5 fruit fly cellular contexts compared by ENCODE assay signal in the genomic region with DNA sequence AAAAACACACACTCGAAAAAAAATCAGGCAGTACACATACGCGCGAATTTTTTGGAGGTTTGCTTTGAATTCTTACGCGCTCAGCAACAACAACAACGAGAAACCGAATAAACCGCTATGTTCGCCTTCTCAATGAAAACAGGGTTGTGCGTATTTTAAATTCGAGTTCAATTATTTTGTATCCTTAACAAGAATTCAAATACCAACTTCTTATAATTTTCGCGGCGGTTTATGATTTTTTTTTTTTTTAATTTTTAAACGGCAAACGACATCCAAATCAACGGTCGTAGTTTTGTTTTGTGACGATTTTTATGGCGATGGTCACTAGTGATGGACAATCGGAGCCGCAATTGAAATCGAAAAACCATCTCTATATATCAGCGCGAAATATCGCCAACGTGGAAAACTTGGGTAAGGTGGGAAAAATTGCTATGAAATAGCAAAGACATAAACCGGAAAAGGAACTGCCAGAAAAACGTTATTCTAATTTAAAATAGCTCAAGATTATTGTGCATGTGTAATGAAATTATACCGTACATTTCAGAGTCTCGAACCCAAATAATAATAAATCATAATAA.
TF ChIP-seq lines count a peak whose summit lies in the region.

A gene (minus strand): TSS at position 332 of the 578 bp plus-strand sequence.

TF ChIP-seq in whole organism, adult, 20 proteins besides CTCF, POLR2A, EP300 and RAD21 (continued from another document):
- no peak for TF ChIP-seq cnc (optimal IDR thresholded peaks at IDR 0.05; lab: Kevin White, UChicago)
- TF ChIP-seq ovo (GFP tag; optimal IDR thresholded peaks at IDR 0.05; lab: Kevin White, UChicago) = peak; percentile 94
- TF ChIP-seq CG11617 (GFP tag; optimal IDR thresholded peaks at IDR 0.05; lab: Kevin White, UChicago) = peak; percentile 75
- peak; percentile 7 for TF ChIP-seq CG33017 (tag; optimal IDR thresholded peaks at IDR 0.05; lab: Kevin White, UChicago)
TF ChIP-seq in whole organism, adult: peak in this region for 16.

TF ChIP-seq in whole organism, embryonic, 481 proteins besides CTCF, POLR2A, EP300 and RAD21 (continued from another document and continues in another):
- TF ChIP-seq H15 (GFP tag; IDR thresholded peaks at IDR 0.05; lab: Robert Waterston, UW) = peak; percentile 68; the same call in 2 of the 3 replicates
- TF ChIP-seq CG16813 (GFP tag; IDR thresholded peaks at IDR 0.05; lab: Robert Waterston, UW; ENCODE audit: partially characterized antibody) = peak; percentile 92
- TF ChIP-seq pfk (GFP tag; optimal IDR thresholded peaks at IDR 0.05; lab: Kevin White, UChicago) = peak; percentile 49
- peak; percentile 64 for TF ChIP-seq Hey (tag; optimal IDR thresholded peaks at IDR 0.05; lab: Kevin White, UChicago)
- peak; percentile 29; the same call in 1 of the 3 replicates for TF ChIP-seq CG11695 (GFP tag; IDR thresholded peaks at IDR 0.05; lab: Robert Waterston, UW)
- TF ChIP-seq mld (GFP tag; IDR thresholded peaks at IDR 0.05; lab: Robert Waterston, UW; ENCODE audit: partially characterized antibody) = peak; percentile 65; the same call in 1 of the 3 replicates
- peak; percentile 51 for TF ChIP-seq CG2678 (tag; optimal IDR thresholded peaks at IDR 0.05; lab: Kevin White, UChicago)
- TF ChIP-seq Mad (GFP tag; optimal IDR thresholded peaks at IDR 0.05; lab: Kevin White, UChicago) = peak; percentile 89
- peak; percentile 45 for TF ChIP-seq CG4854 (GFP tag; optimal IDR thresholded peaks at IDR 0.05; lab: Kevin White, UChicago)
- TF ChIP-seq CG15514 (GFP tag; optimal IDR thresholded peaks at IDR 0.05; lab: Kevin White, UChicago) = peak; percentile 88
- TF ChIP-seq da (GFP tag; optimal IDR thresholded peaks at IDR 0.05; lab: Kevin White, UChicago) = peak; percentile 75
- peak; percentile 77 for TF ChIP-seq org-1 (GFP tag; optimal IDR thresholded peaks at IDR 0.05; lab: Kevin White, UChicago)
- peak; percentile 82 for TF ChIP-seq CG17328 (GFP tag; IDR thresholded peaks at IDR 0.05; lab: Robert Waterston, UW)
- peak; percentile 89 for TF ChIP-seq CG11456 (GFP tag; IDR thresholded peaks at IDR 0.05; lab: Robert Waterston, UW)
- TF ChIP-seq CG6272 (GFP tag; IDR thresholded peaks at IDR 0.05; lab: Robert Waterston, UW) = peak; percentile 60
- peak; percentile 70 for TF ChIP-seq CG3838 (GFP tag; optimal IDR thresholded peaks at IDR 0.05; lab: Kevin White, UChicago)
- peak; percentile 70 for TF ChIP-seq CG14710 (tag; optimal IDR thresholded peaks at IDR 0.05; lab: Kevin White, UChicago)
- no peak for TF ChIP-seq CkIIα-i1 (GFP tag; IDR thresholded peaks at IDR 0.05; lab: Robert Waterston, UW)
- TF ChIP-seq chinmo (GFP tag; IDR thresholded peaks at IDR 0.05; lab: Robert Waterston, UW; ENCODE audit: partially characterized antibody) = peak; percentile 91; the same call in 3 of the 4 replicates
- peak; percentile 89 for TF ChIP-seq CG33213 (GFP tag; optimal IDR thresholded peaks at IDR 0.05; lab: Kevin White, UChicago)
- 0 out of 2 replicates have a peak, but pooled peaks have one; percentile 27 for TF ChIP-seq gsb (GFP tag; IDR thresholded peaks at IDR 0.05; lab: Robert Waterston, UW)
- no peak for TF ChIP-seq Hr78 (GFP tag; optimal IDR thresholded peaks at IDR 0.05; lab: Kevin White, UChicago)
- peak; percentile 83 for TF ChIP-seq caup (GFP tag; optimal IDR thresholded peaks at IDR 0.05; lab: Kevin White, UChicago; ENCODE audit: severe bottlenecking)
- TF ChIP-seq CG30403 (GFP tag; optimal IDR thresholded peaks at IDR 0.05; lab: Kevin White, UChicago) = peak; percentile 82
- peak; percentile 59 for TF ChIP-seq crc (GFP tag; optimal IDR thresholded peaks at IDR 0.05; lab: Kevin White, UChicago)
- peak; percentile 61 for TF ChIP-seq CG2202 (tag; optimal IDR thresholded peaks at IDR 0.05; lab: Kevin White, UChicago)
- TF ChIP-seq CG14441 (GFP tag; IDR thresholded peaks at IDR 0.05; lab: Robert Waterston, UW) = peak; percentile 78

TF ChIP-seq in whole organism, prepupa, 60 proteins besides CTCF, POLR2A, EP300 and RAD21 (continued from another document and continues in another):
- TF ChIP-seq Ets96B (tag; optimal IDR thresholded peaks at IDR 0.05; lab: Kevin White, UChicago) (no peak), dac (GFP tag; optimal IDR thresholded peaks at IDR 0.05; lab: Kevin White, UChicago) (peak; percentile 27), CG31627 (GFP tag; optimal IDR thresholded peaks at IDR 0.05; lab: Kevin White, UChicago) (peak; percentile 80), fd59A (GFP tag; optimal IDR thresholded peaks at IDR 0.05; lab: Kevin White, UChicago) (no peak), Hr39 (GFP tag; optimal IDR thresholded peaks at IDR 0.05; lab: Kevin White, UChicago) (peak; percentile 81), pdm3 (GFP tag; optimal IDR thresholded peaks at IDR 0.05; lab: Kevin White, UChicago) (peak; percentile 67), Met (GFP tag; optimal IDR thresholded peaks at IDR 0.05; lab: Kevin White, UChicago) (peak; percentile 68), cyc (GFP tag; optimal IDR thresholded peaks at IDR 0.05; lab: Kevin White, UChicago) (peak; percentile 62), Hr4 (GFP tag; optimal IDR thresholded peaks at IDR 0.05; lab: Kevin White, UChicago) (no peak), OdsH (GFP tag; optimal IDR thresholded peaks at IDR 0.05; lab: Kevin White, UChicago) (peak; percentile 60), CG15336 (GFP tag; IDR thresholded peaks at IDR 0.05; lab: Robert Waterston, UW) (no peak), Gug (GFP tag; IDR thresholded peaks at IDR 0.05; lab: Robert Waterston, UW) (peak; percentile 27; the same call in 1 of the 2 replicates), salr (GFP tag; optimal IDR thresholded peaks at IDR 0.05; lab: Kevin White, UChicago) (peak in 1 of 2 experiments; percentile 8), CG16779 (tag; optimal IDR thresholded peaks at IDR 0.05; lab: Kevin White, UChicago) (no peak), Lpt (GFP tag; optimal IDR thresholded peaks at IDR 0.05; lab: Kevin White, UChicago) (peak; percentile 5), CG32006 (GFP tag; optimal IDR thresholded peaks at IDR 0.05; lab: Kevin White, UChicago) (peak; percentile 15), topi (GFP tag; optimal IDR thresholded peaks at IDR 0.05; lab: Kevin White, UChicago) (peak; percentile 49), CG6854 (GFP tag; optimal IDR thresholded peaks at IDR 0.05; lab: Kevin White, UChicago) (peak; percentile 40), CG6808 (GFP tag; optimal IDR thresholded peaks at IDR 0.05; lab: Kevin White, UChicago) (no peak), fd85E (GFP tag; optimal IDR thresholded peaks at IDR 0.05; lab: Kevin White, UChicago) (no peak), CG8632 (GFP tag; optimal IDR thresholded peaks at IDR 0.05; lab: Kevin White, UChicago) (peak; percentile 39), Blimp-1 (GFP tag; optimal IDR thresholded peaks at IDR 0.05; lab: Kevin White, UChicago) (no peak), eg (GFP tag; IDR thresholded peaks at IDR 0.05; lab: Robert Waterston, UW) (peak; percentile 58; the same call in 2 of the 3 replicates), Hr38 (GFP tag; optimal IDR thresholded peaks at IDR 0.05; lab: Kevin White, UChicago) (no peak), CG1621 (tag; optimal IDR thresholded peaks at IDR 0.05; lab: Kevin White, UChicago) (no peak), acj6 (GFP tag; optimal IDR thresholded peaks at IDR 0.05; lab: Kevin White, UChicago) (peak; percentile 56), net (GFP tag; optimal IDR thresholded peaks at IDR 0.05; lab: Kevin White, UChicago) (peak; percentile 1), esn (GFP tag; optimal IDR thresholded peaks at IDR 0.05; lab: Kevin White, UChicago) (peak; percentile 75), CG3032 (tag; optimal IDR thresholded peaks at IDR 0.05; lab: Kevin White, UChicago) (peak; percentile 37), Ets21C (GFP tag; optimal IDR thresholded peaks at IDR 0.05; lab: Kevin White, UChicago) (peak; percentile 67), vri (GFP tag; optimal IDR thresholded peaks at IDR 0.05; lab: Kevin White, UChicago) (peak; percentile 63)

TF ChIP-seq in whole organism, pupa, 21 proteins besides CTCF, POLR2A, EP300 and RAD21 (continued from another document):
- TF ChIP-seq CG4496 (GFP tag; IDR thresholded peaks at IDR 0.05; lab: Robert Waterston, UW) = peak; percentile 80

TF ChIP-seq in whole organism, wandering third instar larva, 38 proteins besides CTCF, POLR2A, EP300 and RAD21 (continued from another document):
- no peak for TF ChIP-seq Myc (optimal IDR thresholded peaks at IDR 0.05; lab: Kevin White, UChicago)
- TF ChIP-seq Vsx2 (GFP tag; optimal IDR thresholded peaks at IDR 0.05; lab: Kevin White, UChicago; ENCODE audit: partially characterized antibody) = no peak
- peak; percentile 0 for TF ChIP-seq sv (GFP tag; optimal IDR thresholded peaks at IDR 0.05; lab: Kevin White, UChicago)
- TF ChIP-seq dl (GFP tag; optimal IDR thresholded peaks at IDR 0.05; lab: Kevin White, UChicago; ENCODE audit: insufficient read depth in 1 of 2, partially characterized antibody in 2 of 2) = no peak
- peak; percentile 63 for TF ChIP-seq GATAd (GFP tag; optimal IDR thresholded peaks at IDR 0.05; lab: Kevin White, UChicago)
- TF ChIP-seq sage (GFP tag; optimal IDR thresholded peaks at IDR 0.05; lab: Kevin White, UChicago) = peak; percentile 18
- no peak for TF ChIP-seq usp (GFP tag; optimal IDR thresholded peaks at IDR 0.05; lab: Kevin White, UChicago)
- peak; percentile 95 for TF ChIP-seq Hr83 (GFP tag; optimal IDR thresholded peaks at IDR 0.05; lab: Kevin White, UChicago; ENCODE audit: poor library complexity, severe bottlenecking)
- TF ChIP-seq Jra (GFP tag; optimal IDR thresholded peaks at IDR 0.05; lab: Kevin White, UChicago) = peak; percentile 82
- peak; percentile 68 for TF ChIP-seq tai (GFP tag; optimal IDR thresholded peaks at IDR 0.05; lab: Kevin White, UChicago)
- no peak for TF ChIP-seq CrebA (GFP tag; optimal IDR thresholded peaks at IDR 0.05; lab: Kevin White, UChicago; ENCODE audit: borderline replicate concordance)
- peak; percentile 43 for TF ChIP-seq CG32264 (GFP tag; optimal IDR thresholded peaks at IDR 0.05; lab: Kevin White, UChicago)
- TF ChIP-seq jim (GFP tag; optimal IDR thresholded peaks at IDR 0.05; lab: Kevin White, UChicago) = peak; percentile 42
- peak; percentile 33 for TF ChIP-seq woc (GFP tag; optimal IDR thresholded peaks at IDR 0.05; lab: Kevin White, UChicago)
- TF ChIP-seq Sp1 (GFP tag; optimal IDR thresholded peaks at IDR 0.05; lab: Kevin White, UChicago) = peak; percentile 50
- TF ChIP-seq brk (GFP tag; optimal IDR thresholded peaks at IDR 0.05; lab: Kevin White, UChicago) = peak; percentile 54
- no peak for TF ChIP-seq N (GFP tag; optimal IDR thresholded peaks at IDR 0.05; lab: Kevin White, UChicago)
- peak; percentile 85 for TF ChIP-seq Hnf4 (GFP tag; optimal IDR thresholded peaks at IDR 0.05; lab: Kevin White, UChicago)
